Worm (Caenorhabditis elegans) whole organism, L1 larva: ENCODE data around the gene F58F6.6.

ENCODE experiments used
- C04F5.9 ChIP-seq: sonication (generic microtip); optimal IDR thresholded peaks from 2 replicates; lab custom pipeline; 2016; ENCODE audit warnings: missing genetic modification characterization, missing compliant biosample characterization
- C16A3.4 ChIP-seq: fragments of 150-350 bp; optimal IDR thresholded peaks from 2 replicates; lab custom pipeline; 2014; ENCODE audit warnings: missing biosample characterization, missing genetic modification characterization
- C34B4.2 ChIP-seq: sonication (generic microtip); optimal IDR thresholded peaks from 2 replicates; lab custom pipeline; 2017; ENCODE audit warnings: mild to moderate bottlenecking, missing genetic modification characterization, missing compliant biosample characterization
- F16B12.6 ChIP-seq: fragments of 150-350 bp; optimal IDR thresholded peaks from 2 replicates; lab custom pipeline; 2014; ENCODE audit warnings: missing biosample characterization, missing genetic modification characterization
- Y116A8C.19 ChIP-seq: sonication (generic microtip); optimal IDR thresholded peaks from 2 replicates; lab custom pipeline; 2016; ENCODE audit warnings: missing compliant biosample characterization, missing genetic modification characterization, borderline replicate concordance
- aha-1 ChIP-seq: fragments of 150-350 bp; optimal IDR thresholded peaks from 2 replicates; lab custom pipeline; 2014; ENCODE audit warnings: missing biosample characterization, missing genetic modification characterization
- alr-1 ChIP-seq: fragments of 200-800 bp; sonication (Bioruptor generic); optimal IDR thresholded peaks from 2 replicates; lab custom pipeline; 2018; ENCODE audit warnings: borderline replicate concordance, mild to moderate bottlenecking, missing genetic modification characterization, missing compliant biosample characterization
- aly-2 ChIP-seq: fragments of 150-350 bp; optimal IDR thresholded peaks from 2 replicates; lab custom pipeline; 2014; ENCODE audit warnings: missing biosample characterization, missing genetic modification characterization
- blmp-1 ChIP-seq: fragments of 150-350 bp; optimal IDR thresholded peaks from 2 replicates; lab custom pipeline; 2014; ENCODE audit warnings: missing biosample characterization, missing genetic modification characterization
- ceh-8 ChIP-seq: fragments of 200-800 bp; sonication (Bioruptor generic); optimal IDR thresholded peaks from 2 replicates; lab custom pipeline; 2018; ENCODE audit warnings: mild to moderate bottlenecking, missing genetic modification characterization, moderate library complexity, missing compliant biosample characterization
- ceh-82 ChIP-seq, 3 experiments: fragments of 150-350 bp in 1 of 3; sonication (generic microtip) in 2 of 3; optimal IDR thresholded peaks; 2 replicates each; lab custom pipeline; 2014 to 2017; ENCODE audit warnings: missing biosample characterization in 3 of 3, missing genetic modification characterization in 3 of 3
- ceh-90 ChIP-seq: sonication (generic microtip); optimal IDR thresholded peaks from 2 replicates; lab custom pipeline; 2016; ENCODE audit warnings: missing genetic modification characterization, missing compliant biosample characterization
- dsc-1 ChIP-seq: sonication (generic microtip); optimal IDR thresholded peaks from 2 replicates; lab custom pipeline; 2016; ENCODE audit warnings: mild to moderate bottlenecking, missing genetic modification characterization, missing compliant biosample characterization
- efl-1 ChIP-seq, 4 experiments: fragments of 150-350 bp; optimal IDR thresholded peaks in 3 of 4; peaks in 1 of 4; 1 replicate in 1 of 4; 2 replicates in 3 of 4; lab custom pipeline; 2014; ENCODE audit warnings: missing biosample characterization in 2 of 4, missing genetic modification characterization in 2 of 4, missing genetic modification reagents in 2 of 4
- efl-3 ChIP-seq: fragments of 200-800 bp; sonication (Bioruptor generic); optimal IDR thresholded peaks from 2 replicates; lab custom pipeline; 2018; ENCODE audit warnings: mild to moderate bottlenecking, missing genetic modification characterization, missing compliant biosample characterization
- egl-27 ChIP-seq, 2 experiments: fragments of 150-350 bp in 1 of 2; sonication (generic microtip); optimal IDR thresholded peaks; 3 replicates each; lab custom pipeline; 2017 to 2018; ENCODE audit warnings: missing biosample characterization in 2 of 2, missing genetic modification characterization in 2 of 2, missing genetic modification reagents in 2 of 2
- elt-3 ChIP-seq, 6 experiments: fragments of 150-350 bp in 1 of 6; sonication (generic microtip); optimal IDR thresholded peaks; 2 replicates each; lab custom pipeline; 2017 to 2018; ENCODE audit warnings: missing biosample characterization in 6 of 6, missing genetic modification characterization in 6 of 6, inconsistent platforms in 1 of 6
- ets-5 ChIP-seq: fragments of 200-800 bp; sonication (Bioruptor generic); IDR thresholded peaks from 2 replicates; pipeline ENCODE4 v1.3.6; 2022; ENCODE audit warnings: missing genetic modification characterization, missing compliant biosample characterization
- fkh-10 ChIP-seq: sonication (generic microtip); optimal IDR thresholded peaks from 2 replicates; lab custom pipeline; 2017; ENCODE audit warnings: missing biosample characterization, missing genetic modification reagents, missing genetic modification characterization
- fkh-8 ChIP-seq: sonication (generic microtip); optimal IDR thresholded peaks from 2 replicates; lab custom pipeline; 2016; ENCODE audit warnings: mild to moderate bottlenecking, missing genetic modification characterization, missing compliant biosample characterization
- fos-1 ChIP-seq: fragments of 150-350 bp; optimal IDR thresholded peaks from 2 replicates; lab custom pipeline; 2014; ENCODE audit warnings: missing biosample characterization, missing genetic modification characterization
- grh-1 ChIP-seq: fragments of 200-800 bp; sonication (Bioruptor generic); IDR thresholded peaks from 2 replicates; pipeline ENCODE4 v1.3.6; 2022; ENCODE audit warnings: missing genetic modification reagents, missing genetic modification characterization, missing compliant biosample characterization
- hlh-17 ChIP-seq: fragments of 200-800 bp; sonication (Bioruptor generic); optimal IDR thresholded peaks from 2 replicates; lab custom pipeline; 2018; ENCODE audit warnings: missing genetic modification characterization, mild to moderate bottlenecking, missing compliant biosample characterization, moderate library complexity, borderline replicate concordance
- irx-1 ChIP-seq: sonication (generic microtip); optimal IDR thresholded peaks from 2 replicates; lab custom pipeline; 2016; ENCODE audit warnings: missing genetic modification characterization, missing compliant biosample characterization
- isw-1 ChIP-seq: fragments of 200-800 bp; sonication (Bioruptor generic); IDR thresholded peaks from 2 replicates; pipeline ENCODE4 v1.3.6; 2022; ENCODE audit warnings: missing genetic modification characterization, missing compliant biosample characterization
- jun-1 ChIP-seq: fragments of 150-350 bp; optimal IDR thresholded peaks from 2 replicates; lab custom pipeline; 2014; ENCODE audit warnings: missing biosample characterization, missing genetic modification reagents, missing genetic modification characterization
- lin-13 ChIP-seq: fragments of 150-350 bp; optimal IDR thresholded peaks from 2 replicates; lab custom pipeline; 2014; ENCODE audit warnings: missing biosample characterization, missing genetic modification reagents, missing genetic modification characterization
- lin-14 ChIP-seq: fragments of 200-800 bp; sonication (Bioruptor generic); optimal IDR thresholded peaks from 2 replicates; lab custom pipeline; 2018; ENCODE audit warnings: mild to moderate bottlenecking, missing genetic modification characterization, moderate library complexity, missing compliant biosample characterization
- lin-39 ChIP-seq: fragments of 150-350 bp; optimal IDR thresholded peaks from 2 replicates; lab custom pipeline; 2014; ENCODE audit warnings: missing biosample characterization, missing genetic modification reagents, missing genetic modification characterization
- lir-3 ChIP-seq: sonication (generic microtip); optimal IDR thresholded peaks from 2 replicates; lab custom pipeline; 2016; ENCODE audit warnings: mild to moderate bottlenecking, missing genetic modification characterization, moderate library complexity, missing compliant biosample characterization; ENCODE audit not compliant: poor library complexity
- lsy-2 ChIP-seq, 2 experiments: fragments of 150-350 bp; optimal IDR thresholded peaks; 2 replicates each; lab custom pipeline; 2014; ENCODE audit warnings: missing biosample characterization in 2 of 2, missing genetic modification characterization in 2 of 2
- mab-9 ChIP-seq: fragments of 200-800 bp; sonication (Bioruptor generic); IDR thresholded peaks from 2 replicates; pipeline ENCODE4 v1.3.6; 2022; ENCODE audit warnings: missing genetic modification reagents, missing genetic modification characterization, missing compliant biosample characterization
- mdl-1 ChIP-seq, 2 experiments: fragments of 150-350 bp; optimal IDR thresholded peaks; 2 replicates each; lab custom pipeline; 2014 to 2017; ENCODE audit warnings: missing biosample characterization in 2 of 2, missing genetic modification characterization in 2 of 2, inconsistent platforms in 1 of 2
- mef-2 ChIP-seq: fragments of 150-350 bp; optimal IDR thresholded peaks from 2 replicates; lab custom pipeline; 2014; ENCODE audit warnings: missing biosample characterization, missing genetic modification characterization
- nhr-11 ChIP-seq: fragments of 150-350 bp; optimal IDR thresholded peaks from 2 replicates; lab custom pipeline; 2014; ENCODE audit warnings: missing biosample characterization, missing genetic modification characterization
- nhr-12 ChIP-seq: sonication (generic microtip); optimal IDR thresholded peaks from 2 replicates; lab custom pipeline; 2017; ENCODE audit warnings: missing biosample characterization, missing genetic modification characterization
- nhr-20 ChIP-seq: sonication (generic microtip); optimal IDR thresholded peaks from 2 replicates; lab custom pipeline; 2016; ENCODE audit warnings: mild to moderate bottlenecking, missing genetic modification characterization, missing compliant biosample characterization
- nhr-28 ChIP-seq: fragments of 150-350 bp; optimal IDR thresholded peaks from 2 replicates; lab custom pipeline; 2014; ENCODE audit warnings: missing biosample characterization, missing genetic modification characterization
- nhr-76 ChIP-seq: sonication (generic microtip); optimal IDR thresholded peaks from 2 replicates; lab custom pipeline; 2017; ENCODE audit warnings: missing biosample characterization, missing genetic modification characterization
- pag-3 ChIP-seq: sonication (generic microtip); optimal IDR thresholded peaks from 2 replicates; lab custom pipeline; 2017; ENCODE audit warnings: missing genetic modification characterization, mild to moderate bottlenecking, missing compliant biosample characterization, antibody characterized with exemption, borderline replicate concordance; ENCODE audit not compliant: insufficient read depth
- pqm-1 ChIP-seq: sonication (generic microtip); optimal IDR thresholded peaks from 3 replicates; lab custom pipeline; 2017; ENCODE audit warnings: missing biosample characterization, missing genetic modification characterization
- skn-1 ChIP-seq: fragments of 150-350 bp; optimal IDR thresholded peaks from 2 replicates; lab custom pipeline; 2014; ENCODE audit warnings: missing biosample characterization, missing genetic modification characterization
- snpc-4 ChIP-seq: fragments of 150-350 bp; optimal IDR thresholded peaks from 2 replicates; lab custom pipeline; 2014; ENCODE audit warnings: missing biosample characterization, missing genetic modification characterization
- sox-4 ChIP-seq: sonication (generic microtip); optimal IDR thresholded peaks from 2 replicates; lab custom pipeline; 2016; ENCODE audit warnings: missing genetic modification characterization, missing compliant biosample characterization
- sptf-1 ChIP-seq: fragments of 150-350 bp; optimal IDR thresholded peaks from 2 replicates; lab custom pipeline; 2014; ENCODE audit warnings: missing biosample characterization, missing genetic modification characterization
- sup-37 ChIP-seq: fragments of 200-800 bp; sonication (Bioruptor generic); optimal IDR thresholded peaks from 2 replicates; lab custom pipeline; 2018; ENCODE audit warnings: mild to moderate bottlenecking, missing genetic modification characterization, missing compliant biosample characterization
- swsn-7 ChIP-seq: sonication (generic microtip); optimal IDR thresholded peaks from 2 replicates; lab custom pipeline; 2016; ENCODE audit warnings: missing genetic modification characterization, missing compliant biosample characterization
- tbx-2 ChIP-seq: sonication (generic microtip); optimal IDR thresholded peaks from 2 replicates; lab custom pipeline; 2016; ENCODE audit warnings: missing genetic modification characterization, missing compliant biosample characterization
- unc-98 ChIP-seq: fragments of 200-800 bp; sonication (Bioruptor generic); IDR thresholded peaks from 2 replicates; pipeline ENCODE4 v1.3.6; 2022; ENCODE audit warnings: missing genetic modification characterization, missing compliant biosample characterization
- vab-15 ChIP-seq: sonication (generic microtip); optimal IDR thresholded peaks from 2 replicates; lab custom pipeline; 2017; ENCODE audit warnings: missing genotype, mild to moderate bottlenecking, missing genetic modification characterization, missing compliant biosample characterization
- xbp-1 ChIP-seq: sonication (generic microtip); optimal IDR thresholded peaks from 2 replicates; lab custom pipeline; 2016; ENCODE audit warnings: missing genetic modification characterization, missing compliant biosample characterization
- zip-4 ChIP-seq: fragments of 200-800 bp; sonication (Bioruptor generic); optimal IDR thresholded peaks from 2 replicates; lab custom pipeline; 2018; ENCODE audit warnings: mild to moderate bottlenecking, missing genetic modification characterization, moderate library complexity, missing compliant biosample characterization
- ztf-4 ChIP-seq: fragments of 150-350 bp; optimal IDR thresholded peaks from 2 replicates; lab custom pipeline; 2014; ENCODE audit warnings: missing biosample characterization, missing genetic modification characterization

Gene F58F6.6

DNA sequence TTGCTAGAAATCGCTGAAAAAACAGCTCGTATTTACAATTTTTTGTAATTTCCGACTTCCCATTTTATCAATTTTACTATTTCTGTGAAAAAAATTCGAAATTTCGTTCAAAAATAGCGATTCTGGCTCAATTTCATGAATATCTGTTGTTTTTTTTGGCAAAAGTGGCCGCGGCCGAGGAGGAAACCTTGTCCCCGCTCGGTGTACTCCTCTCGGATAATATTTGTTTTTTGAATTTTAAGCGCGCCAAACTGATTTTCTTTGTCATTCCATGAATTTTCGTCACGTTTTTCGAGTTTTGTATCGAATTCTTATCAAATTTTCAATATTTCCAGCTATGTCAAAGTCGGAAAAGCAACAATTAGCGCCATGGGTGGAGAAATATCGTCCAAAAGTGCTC lies 6.1 kb downstream of the F58F6.6 start, which contains the start of gene rfc-2 (continued):
- TF ChIP-seq tbx-2 (tag; lab: Kevin White, UChicago) (peak; percentile 35), C34B4.2 (tag; lab: Kevin White, UChicago) (no peak), efl-3 (GFP tag; lab: Kevin White, UChicago) (no peak), fos-1 (tag; lab: Kevin White, UChicago) (no peak), skn-1 (tag; lab: Kevin White, UChicago) (peak; percentile 20), grh-1 (no peak), ceh-82 (tag; optimal IDR thresholded peaks at IDR 0.05; lab: Kevin White, UChicago) (peak in 2 of 3 experiments; percentile 33 to 36), alr-1 (tag; lab: Kevin White, UChicago) (no peak), sup-37 (no peak), mdl-1 (tag; optimal IDR thresholded peaks at IDR 0.05; lab: Kevin White, UChicago) (no peak), ceh-8 (GFP tag; lab: Kevin White, UChicago) (no peak), ceh-90 (tag; lab: Kevin White, UChicago) (peak; percentile 78), jun-1 (no peak), mef-2 (tag; lab: Kevin White, UChicago) (no peak), elt-3 (tag; optimal IDR thresholded peaks at IDR 0.05; lab: Kevin White, UChicago) (no peak), xbp-1 (tag; lab: Kevin White, UChicago) (peak; percentile 38), pqm-1 (tag; lab: Kevin White, UChicago) (no peak), nhr-12 (no peak), fkh-10 (no peak), lsy-2 (tag; optimal IDR thresholded peaks at IDR 0.05; lab: Kevin White, UChicago) (peak; percentile 38 to 46), irx-1 (peak; percentile 54), lin-13 (GFP tag; lab: Kevin White, UChicago) (no peak), lin-14 (GFP tag; lab: Kevin White, UChicago) (no peak), blmp-1 (tag; lab: Kevin White, UChicago) (peak; percentile 15), mab-9 (no peak), pag-3 (tag; lab: Kevin White, UChicago) (no peak), F16B12.6 (tag; lab: Kevin White, UChicago) (no peak), swsn-7 (tag; lab: Kevin White, UChicago) (peak; percentile 5), lir-3 (no peak), dsc-1 (peak; percentile 34), snpc-4 (tag; lab: Kevin White, UChicago) (no peak), sox-4 (tag; lab: Kevin White, UChicago) (no peak), nhr-76 (tag; lab: Kevin White, UChicago) (no peak), isw-1 (no peak), aly-2 (no peak), hlh-17 (no peak), C16A3.4 (tag; lab: Kevin White, UChicago) (no peak), zip-4 (GFP tag; lab: Kevin White, UChicago) (no peak), C04F5.9 (tag; lab: Kevin White, UChicago) (no peak), fkh-8 (tag; lab: Kevin White, UChicago) (peak; percentile 1), unc-98 (GFP tag; lab: Robert Waterston, UW) (no peak), nhr-20 (tag; lab: Kevin White, UChicago) (peak; percentile 20), sptf-1 (tag; lab: Kevin White, UChicago) (no peak), egl-27 (tag; optimal IDR thresholded peaks at IDR 0.05; lab: Kevin White, UChicago) (no peak), efl-1 (optimal IDR thresholded peaks at IDR 0.05; lab: Kevin White, UChicago) (peak; percentile 40 to 67), efl-1 (GFP tag; optimal IDR thresholded peaks at IDR 0.05 in 1 of 2; lab: Kevin White, UChicago) (peak; percentile 76 to 94), vab-15 (tag; lab: Kevin White, UChicago) (peak; percentile 38), lin-39 (tag; lab: Kevin White, UChicago) (no peak), nhr-28 (tag; lab: Kevin White, UChicago) (no peak), aha-1 (tag; lab: Kevin White, UChicago) (no peak), ets-5 (no peak), nhr-11 (no peak), ztf-4 (tag; lab: Kevin White, UChicago) (no peak), Y116A8C.19 (tag; lab: Kevin White, UChicago) (no peak)
